Worm (Caenorhabditis elegans): ENCODE measurements around the gene B0457.4.

DNA sequence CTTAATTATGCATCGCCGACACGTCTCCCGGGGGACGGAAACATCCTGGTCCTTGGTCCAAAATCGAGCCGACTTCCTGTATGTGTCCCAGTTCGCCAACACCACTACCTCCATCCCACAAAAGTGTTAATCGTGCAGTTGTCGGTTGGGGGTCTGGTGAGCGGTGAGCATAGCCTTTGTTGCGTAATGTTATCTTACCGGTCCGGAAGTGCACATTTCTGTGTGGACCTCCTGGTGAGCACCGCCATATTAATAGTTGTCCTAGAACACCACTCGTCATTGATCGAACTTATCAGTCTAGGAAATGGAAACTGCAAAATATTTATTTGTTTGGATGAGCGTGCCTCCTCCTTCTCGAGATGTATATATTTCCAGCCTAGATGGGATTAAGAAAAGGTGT lies 14.6 kb downstream of the B0457.4 start:
- TF ChIP-seq dmd-4 (tag; optimal IDR thresholded peaks at IDR 0.05; ENCODE audit: borderline replicate concordance): no peak
- no peak for TF ChIP-seq hlh-8 (tag; optimal IDR thresholded peaks at IDR 0.05)

Data from whole organism, late embryonic.